Fruit fly (Drosophila melanogaster): ENCODE results near the gene HGTX.

Gene HGTX

dm6 chr3L:14622457-14622899, 23.1 kb upstream of the HGTX start, which contains the start of gene CG9628 (continued):
- TF ChIP-seq Side (GFP tag; optimal IDR thresholded peaks at IDR 0.05) (no peak), kni (GFP tag; optimal IDR thresholded peaks at IDR 0.05) (peak; percentile 57), gcm (GFP tag; optimal IDR thresholded peaks at IDR 0.05) (no peak), CG14014 (GFP tag; IDR thresholded peaks at IDR 0.05) (no peak), Optix (GFP tag; IDR thresholded peaks at IDR 0.05) (no peak), CG14667 (GFP tag; IDR thresholded peaks at IDR 0.05) (no peak), dimm (GFP tag; IDR thresholded peaks at IDR 0.05) (no peak), btn (GFP tag; optimal IDR thresholded peaks at IDR 0.05) (no peak), CG1832 (GFP tag; optimal IDR thresholded peaks at IDR 0.05) (no peak), CG18599 (GFP tag; optimal IDR thresholded peaks at IDR 0.05) (peak; percentile 50), Spps (tag; optimal IDR thresholded peaks at IDR 0.05) (no peak), rib (GFP tag; IDR thresholded peaks at IDR 0.05) (no peak), CG6689 (GFP tag; IDR thresholded peaks at IDR 0.05) (peak; percentile 32; the same call in 1 of the 2 replicates), Poxn (GFP tag; IDR thresholded peaks at IDR 0.05) (no peak), Usf (GFP tag; optimal IDR thresholded peaks at IDR 0.05) (no peak), CG1647 (GFP tag; optimal IDR thresholded peaks at IDR 0.05) (no peak), CG7556 (GFP tag; optimal IDR thresholded peaks at IDR 0.05) (no peak), CrebB (tag; optimal IDR thresholded peaks at IDR 0.05) (no peak), vvl (GFP tag; IDR thresholded peaks at IDR 0.05) (peak; percentile 55), gfzf (GFP tag; optimal IDR thresholded peaks at IDR 0.05) (peak; percentile 2), CG31441 (GFP tag; IDR thresholded peaks at IDR 0.05) (no peak), mld (GFP tag; IDR thresholded peaks at IDR 0.05; ENCODE audit: partially characterized antibody) (no peak), CG17912 (GFP tag; optimal IDR thresholded peaks at IDR 0.05) (no peak), oc (tag; optimal IDR thresholded peaks at IDR 0.05) (peak; percentile 25), CG8089 (GFP tag; optimal IDR thresholded peaks at IDR 0.05) (no peak), CG9609 (GFP tag; optimal IDR thresholded peaks at IDR 0.05) (no peak), CG5180 (GFP tag; optimal IDR thresholded peaks at IDR 0.05) (peak; percentile 12), Gug (GFP tag; IDR thresholded peaks at IDR 0.05) (no peak), CG12236 (GFP tag; optimal IDR thresholded peaks at IDR 0.05) (no peak), C15 (GFP tag; IDR thresholded peaks at IDR 0.05) (no peak), run (tag; optimal IDR thresholded peaks at IDR 0.05) (no peak), CG1529 (GFP tag; optimal IDR thresholded peaks at IDR 0.05) (no peak), CG1233 (GFP tag; optimal IDR thresholded peaks at IDR 0.05) (peak; percentile 29), CG6813 (GFP tag; optimal IDR thresholded peaks at IDR 0.05) (peak; percentile 28), peb (GFP tag; IDR thresholded peaks at IDR 0.05) (no peak), org-1 (GFP tag; optimal IDR thresholded peaks at IDR 0.05) (no peak), unpg (GFP tag; optimal IDR thresholded peaks at IDR 0.05) (peak; percentile 4), chn (GFP tag; optimal IDR thresholded peaks at IDR 0.05) (no peak), CG3726 (GFP tag; IDR thresholded peaks at IDR 0.05) (no peak), Deaf1 (tag; optimal IDR thresholded peaks at IDR 0.05) (peak; percentile 68), CG14441 (GFP tag; IDR thresholded peaks at IDR 0.05) (peak; percentile 70), CG32532 (GFP tag; IDR thresholded peaks at IDR 0.05) (peak; percentile 70), hth (optimal IDR thresholded peaks at IDR 0.05) (no peak), CG12659 (GFP tag; optimal IDR thresholded peaks at IDR 0.05) (no peak), Vsx1 (GFP tag; optimal IDR thresholded peaks at IDR 0.05) (no peak), hkb (optimal IDR thresholded peaks at IDR 0.05) (no peak), hkb (GFP tag; IDR thresholded peaks at IDR 0.05) (peak; percentile 83), grau (tag; optimal IDR thresholded peaks at IDR 0.05) (no peak), ash1 (GFP tag; optimal IDR thresholded peaks at IDR 0.05) (no peak), hb (GFP tag; IDR thresholded peaks at IDR 0.05; ENCODE audit: partially characterized antibody) (no peak), Rfx (GFP tag; IDR thresholded peaks at IDR 0.05) (peak; percentile 24; the same call in 1 of the 2 replicates), HmgD (GFP tag; optimal IDR thresholded peaks at IDR 0.05) (no peak), CG32767 (GFP tag; IDR thresholded peaks at IDR 0.05) (no peak)
